Worm (Caenorhabditis elegans) whole organism, L3 larva: Measurements from ENCODE around the gene col-115.

Source experiments
- aly-2 ChIP-seq: fragments of 150-350 bp; optimal IDR thresholded peaks from 2 replicates; lab custom pipeline; 2014; ENCODE audit warnings: missing biosample characterization, missing genetic modification characterization
- ama-1 ChIP-seq: fragments of 150-350 bp; optimal IDR thresholded peaks from 2 replicates; lab custom pipeline; 2018
- ceh-28 ChIP-seq: fragments of 150-350 bp; optimal IDR thresholded peaks from 2 replicates; lab custom pipeline; 2014; ENCODE audit warnings: missing biosample characterization, missing genetic modification reagents, missing genetic modification characterization
- ceh-9 ChIP-seq: sonication (generic microtip); optimal IDR thresholded peaks from 2 replicates; lab custom pipeline; 2018; ENCODE audit warnings: missing biosample characterization, missing genetic modification characterization
- daf-12 ChIP-seq: fragments of 150-350 bp; optimal IDR thresholded peaks from 2 replicates; lab custom pipeline; 2014; ENCODE audit warnings: missing biosample characterization, missing genetic modification reagents, missing genetic modification characterization
- egl-27 ChIP-seq: sonication (generic microtip); optimal IDR thresholded peaks from 4 replicates; lab custom pipeline; 2017; ENCODE audit warnings: missing biosample characterization, missing genetic modification reagents, missing genetic modification characterization
- egl-5 ChIP-seq: fragments of 150-350 bp; optimal IDR thresholded peaks from 2 replicates; lab custom pipeline; 2017; ENCODE audit warnings: missing biosample characterization, missing genetic modification reagents, missing genetic modification characterization, inconsistent platforms
- elt-1 ChIP-seq: fragments of 150-350 bp; optimal IDR thresholded peaks from 2 replicates; lab custom pipeline; 2014; ENCODE audit warnings: missing biosample characterization, missing genetic modification characterization
- elt-2 ChIP-seq: sonication (generic microtip); optimal IDR thresholded peaks from 2 replicates; lab custom pipeline; 2016; ENCODE audit warnings: missing genetic modification reagents, mild to moderate bottlenecking, missing genetic modification characterization, missing compliant biosample characterization
- elt-3 ChIP-seq, 3 experiments: fragments of 150-350 bp in 1 of 3; sonication (generic microtip) in 2 of 3; optimal IDR thresholded peaks; 2 replicates in 2 of 3; 4 replicates in 1 of 3; lab custom pipeline; 2014 to 2017; ENCODE audit warnings: missing biosample characterization in 3 of 3, missing genetic modification characterization in 3 of 3
- fkh-10 ChIP-seq: sonication (generic microtip); optimal IDR thresholded peaks from 2 replicates; lab custom pipeline; 2017; ENCODE audit warnings: missing biosample characterization, missing genetic modification reagents, missing genetic modification characterization
- fkh-2 ChIP-seq: fragments of 150-350 bp; optimal IDR thresholded peaks from 2 replicates; lab custom pipeline; 2014; ENCODE audit warnings: missing biosample characterization, missing genetic modification reagents, missing genetic modification characterization
- fos-1 ChIP-seq: fragments of 150-350 bp; optimal IDR thresholded peaks from 2 replicates; lab custom pipeline; 2014; ENCODE audit warnings: missing biosample characterization, missing genetic modification characterization
- hmg-11 ChIP-seq: sonication (generic microtip); optimal IDR thresholded peaks from 2 replicates; lab custom pipeline; 2016; ENCODE audit warnings: missing genetic modification characterization, missing compliant biosample characterization
- jun-1 ChIP-seq: fragments of 150-350 bp; optimal IDR thresholded peaks from 2 replicates; lab custom pipeline; 2014; ENCODE audit warnings: missing biosample characterization, missing genetic modification reagents, missing genetic modification characterization
- lin-15B ChIP-seq: fragments of 150-350 bp; optimal IDR thresholded peaks from 2 replicates; lab custom pipeline; 2014; ENCODE audit warnings: missing biosample characterization, missing genetic modification characterization
- lsy-12 ChIP-seq: sonication (generic microtip); optimal IDR thresholded peaks from 2 replicates; lab custom pipeline; 2016; ENCODE audit warnings: mild to moderate bottlenecking, missing genetic modification characterization, missing compliant biosample characterization
- mdl-1 ChIP-seq: fragments of 150-350 bp; optimal IDR thresholded peaks from 2 replicates; lab custom pipeline; 2014; ENCODE audit warnings: missing biosample characterization, missing genetic modification characterization
- mml-1 ChIP-seq: fragments of 150-350 bp; sonication (generic microtip); optimal IDR thresholded peaks from 3 replicates; lab custom pipeline; 2014; ENCODE audit warnings: missing biosample characterization, missing genetic modification characterization
- nfya-1 ChIP-seq: sonication (generic microtip); optimal IDR thresholded peaks from 2 replicates; lab custom pipeline; 2017; ENCODE audit warnings: missing genetic modification characterization, mild to moderate bottlenecking, missing compliant biosample characterization, antibody characterized with exemption, moderate library complexity; ENCODE audit not compliant: insufficient read depth
- nhr-11 ChIP-seq: fragments of 150-350 bp; optimal IDR thresholded peaks from 2 replicates; lab custom pipeline; 2014; ENCODE audit warnings: missing biosample characterization, missing genetic modification characterization
- nhr-12 ChIP-seq: fragments of 150-350 bp; optimal IDR thresholded peaks from 2 replicates; lab custom pipeline; 2014; ENCODE audit warnings: missing biosample characterization, missing genetic modification characterization
- nhr-23 ChIP-seq: fragments of 150-350 bp; optimal IDR thresholded peaks from 2 replicates; lab custom pipeline; 2014; ENCODE audit warnings: missing biosample characterization, missing genetic modification reagents, missing genetic modification characterization
- nhr-25 ChIP-seq: sonication (generic microtip); optimal IDR thresholded peaks from 2 replicates; lab custom pipeline; 2017; ENCODE audit warnings: missing biosample characterization, missing genetic modification characterization
- nhr-28 ChIP-seq: fragments of 150-350 bp; optimal IDR thresholded peaks from 2 replicates; lab custom pipeline; 2014; ENCODE audit warnings: missing biosample characterization, missing genetic modification characterization
- nhr-43 ChIP-seq: sonication (generic microtip); optimal IDR thresholded peaks from 2 replicates; lab custom pipeline; 2016; ENCODE audit warnings: mild to moderate bottlenecking, missing genetic modification characterization, missing compliant biosample characterization; ENCODE audit not compliant: poor library complexity, severe bottlenecking
- nhr-67 ChIP-seq: fragments of 150-350 bp; optimal IDR thresholded peaks from 2 replicates; lab custom pipeline; 2014; ENCODE audit warnings: missing biosample characterization, missing genetic modification characterization
- nhr-76 ChIP-seq: fragments of 150-350 bp; sonication (generic microtip); optimal IDR thresholded peaks from 5 replicates; lab custom pipeline; 2014; ENCODE audit warnings: missing biosample characterization, missing genetic modification characterization
- pha-4 ChIP-seq: fragments of 150-350 bp; optimal IDR thresholded peaks from 2 replicates; lab custom pipeline; 2014; ENCODE audit warnings: missing biosample characterization, missing genetic modification reagents, missing genetic modification characterization
- sea-2 ChIP-seq: fragments of 150-350 bp; sonication (generic microtip); optimal IDR thresholded peaks from 4 replicates; lab custom pipeline; 2014; ENCODE audit warnings: missing biosample characterization, missing genetic modification reagents, missing genetic modification characterization
- skn-1 ChIP-seq: fragments of 150-350 bp; optimal IDR thresholded peaks from 2 replicates; lab custom pipeline; 2014; ENCODE audit warnings: missing biosample characterization, missing genetic modification characterization
- snpc-4 ChIP-seq: fragments of 150-350 bp; optimal IDR thresholded peaks from 2 replicates; lab custom pipeline; 2014; ENCODE audit warnings: missing biosample characterization, missing genetic modification characterization
- tbx-2 ChIP-seq: sonication (generic microtip); optimal IDR thresholded peaks from 2 replicates; lab custom pipeline; 2016; ENCODE audit warnings: mild to moderate bottlenecking, missing genetic modification characterization, missing compliant biosample characterization
- zag-1 ChIP-seq: fragments of 150-350 bp; optimal IDR thresholded peaks from 2 replicates; lab custom pipeline; 2014; ENCODE audit warnings: missing biosample characterization, missing genetic modification characterization
- ztf-11 ChIP-seq: fragments of 150-350 bp; optimal IDR thresholded peaks from 2 replicates; lab custom pipeline; 2014; ENCODE audit warnings: missing biosample characterization, missing genetic modification characterization
- ztf-4 ChIP-seq: fragments of 150-350 bp; optimal IDR thresholded peaks from 2 replicates; lab custom pipeline; 2014; ENCODE audit warnings: missing biosample characterization, missing genetic modification characterization

The col-115 gene

DNA sequence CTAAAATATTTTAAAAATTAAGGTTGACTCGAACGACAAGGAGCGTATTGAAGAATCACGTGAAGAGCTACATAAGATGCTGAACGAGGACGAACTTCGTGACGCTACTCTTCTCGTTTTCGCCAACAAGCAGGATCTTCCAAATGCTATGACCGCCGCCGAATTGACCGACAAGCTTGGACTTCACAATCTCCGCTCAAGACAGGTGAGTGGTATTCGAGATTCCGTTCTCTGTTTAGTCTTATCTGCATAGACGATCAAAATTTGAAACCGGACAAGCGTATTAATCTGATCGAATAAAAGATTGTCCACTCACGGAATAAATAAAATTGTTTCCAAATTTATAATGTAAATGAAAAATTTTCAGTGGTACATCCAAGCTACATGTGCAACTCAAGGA is 5.5 kb upstream of the col-115 start:
- no peak for TF ChIP-seq zag-1
- TF ChIP-seq nhr-25 (tag; lab: Kevin White, UChicago) = peak; percentile 29
- peak; percentile 60 for TF ChIP-seq ama-1 (lab: Kevin White, UChicago)
- TF ChIP-seq fos-1 (tag; lab: Kevin White, UChicago) = no peak
- TF ChIP-seq nhr-12 (tag; lab: Kevin White, UChicago) = no peak
- no peak for TF ChIP-seq mdl-1
- TF ChIP-seq nhr-76 (tag; lab: Kevin White, UChicago) = no peak
- TF ChIP-seq ceh-9 (tag; lab: Kevin White, UChicago) = no peak
- peak; percentile 83 for TF ChIP-seq elt-1
- TF ChIP-seq, all 47 proteins: peak for 3

DNA sequence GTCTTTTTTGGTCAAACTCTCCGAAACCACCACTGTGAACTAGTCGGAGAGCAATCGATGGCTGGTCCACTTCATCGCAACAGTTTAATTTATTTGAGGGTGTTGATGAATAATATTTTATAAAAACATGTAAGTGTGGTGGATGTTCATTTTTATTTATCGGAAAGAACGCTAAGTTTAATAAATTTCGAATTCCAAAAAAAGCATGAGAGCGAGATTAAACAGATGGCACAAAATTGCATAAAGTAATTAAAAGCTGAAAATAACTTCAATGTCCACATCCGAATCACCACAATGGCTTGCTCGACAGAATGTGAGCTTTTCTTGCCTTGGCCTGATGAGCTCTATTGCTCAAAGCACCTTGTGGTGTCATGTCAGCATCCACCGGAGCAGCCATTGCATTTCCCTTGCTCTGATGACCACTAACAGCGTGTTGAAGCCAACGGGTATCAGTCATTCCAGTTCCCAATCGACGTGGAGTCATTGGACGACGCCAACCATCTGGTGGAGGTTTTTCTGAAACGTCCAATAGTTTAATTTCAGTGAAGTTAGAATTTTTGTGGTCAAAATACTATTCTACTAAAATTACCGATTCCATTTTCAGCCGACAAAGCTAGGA is 4.6 kb upstream of the col-115 start:
- TF ChIP-seq nhr-11 (tag; lab: Kevin White, UChicago) (no peak), sea-2 (GFP tag; lab: Kevin White, UChicago) (no peak), tbx-2 (tag; lab: Kevin White, UChicago) (peak; percentile 19), zag-1 (no peak), hmg-11 (tag; lab: Kevin White, UChicago) (peak; percentile 22), nhr-28 (no peak), lsy-12 (tag; lab: Kevin White, UChicago) (peak; percentile 68), elt-3 (tag; optimal IDR thresholded peaks at IDR 0.05; lab: Kevin White, UChicago) (no peak), ama-1 (lab: Kevin White, UChicago) (peak; percentile 41), elt-2 (tag; lab: Kevin White, UChicago) (peak; percentile 3), lin-15B (no peak), fos-1 (tag; lab: Kevin White, UChicago) (no peak), nhr-23 (tag; lab: Kevin White, UChicago) (no peak), mml-1 (tag; lab: Kevin White, UChicago) (no peak), nhr-43 (tag; lab: Kevin White, UChicago) (peak; percentile 58), nfya-1 (tag; lab: Kevin White, UChicago) (no peak)

DNA sequence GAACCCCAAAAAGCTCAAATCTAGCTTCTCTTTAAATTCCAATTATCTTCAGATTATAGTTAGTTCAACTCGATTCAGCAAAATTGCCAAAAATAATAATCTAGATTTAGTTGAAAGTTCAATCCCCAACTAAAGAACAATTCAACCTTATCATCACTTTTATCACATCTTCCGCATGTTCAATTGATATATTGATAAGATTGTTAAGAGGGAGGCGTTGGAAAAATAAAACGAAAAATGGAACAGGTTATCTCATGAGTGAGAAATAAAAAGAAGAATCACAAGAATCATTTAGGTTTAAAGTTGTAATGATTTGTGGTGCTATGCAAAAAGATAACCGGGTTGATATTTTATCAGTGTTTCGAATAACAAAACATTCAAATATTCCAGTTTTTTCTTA is 2.7 kb upstream of the col-115 start:
- TF ChIP-seq nhr-25 (tag; lab: Kevin White, UChicago) = peak; percentile 23
- peak; percentile 64 for TF ChIP-seq nhr-23 (tag; lab: Kevin White, UChicago)
- no peak for TF ChIP-seq nhr-11 (tag; lab: Kevin White, UChicago)
- TF ChIP-seq elt-3 (tag; optimal IDR thresholded peaks at IDR 0.05; lab: Kevin White, UChicago) = peak; percentile 79 to 98 (median 92)
- no peak for TF ChIP-seq mml-1 (tag; lab: Kevin White, UChicago)
- TF ChIP-seq elt-2 (tag; lab: Kevin White, UChicago) = peak; percentile 40

DNA sequence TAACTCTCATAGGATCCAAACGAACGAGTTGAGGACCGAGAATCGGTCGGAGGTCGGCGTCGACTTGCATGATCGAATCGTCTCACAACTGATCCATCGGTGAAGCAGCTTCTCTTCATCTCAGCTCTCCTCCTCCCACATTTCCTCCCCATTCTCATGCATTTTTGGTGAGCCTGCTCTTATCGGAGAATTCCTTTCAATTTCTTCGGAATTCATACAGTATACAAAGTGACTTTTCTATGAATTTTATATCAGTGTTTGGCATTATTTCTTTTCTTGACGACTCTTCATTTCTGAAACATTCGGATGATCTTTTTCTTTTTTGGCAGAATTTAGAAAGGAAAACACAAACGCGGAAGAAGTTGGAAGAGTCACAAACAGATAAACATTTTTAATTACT is 1.4 kb upstream of the col-115 start, which contains the start of gene mec-17:
Gene mec-17 (minus strand): TSS at position 101 of the 400 bp plus-strand sequence.
- no peak for TF ChIP-seq jun-1 (tag; lab: Kevin White, UChicago)

DNA sequence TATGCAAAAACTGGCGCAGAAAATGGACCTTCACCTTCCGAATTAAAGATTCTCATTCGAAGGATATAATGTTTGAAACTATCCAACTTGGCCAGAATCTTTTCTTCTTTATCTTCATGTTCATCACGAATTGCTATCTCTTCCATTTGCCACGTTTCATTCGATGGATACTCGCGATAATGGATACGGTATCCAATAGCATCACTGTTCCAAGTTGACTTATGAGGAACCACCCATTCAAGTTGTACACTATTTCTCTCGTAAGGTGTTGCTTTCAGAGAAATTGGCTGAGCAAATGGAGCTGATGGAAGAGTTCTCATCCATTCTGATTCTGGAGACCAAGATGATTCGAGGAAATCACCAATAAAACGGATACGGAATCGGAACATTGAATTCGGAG is 6.2 kb downstream of the col-115 start:
- TF ChIP-seq daf-12 (tag; lab: Kevin White, UChicago) (no peak), sea-2 (GFP tag; lab: Kevin White, UChicago) (no peak), tbx-2 (tag; lab: Kevin White, UChicago) (no peak), zag-1 (no peak), lsy-12 (tag; lab: Kevin White, UChicago) (no peak), skn-1 (tag; lab: Kevin White, UChicago) (no peak), pha-4 (tag; lab: Kevin White, UChicago) (no peak), nhr-43 (tag; lab: Kevin White, UChicago) (no peak), aly-2 (tag; lab: Kevin White, UChicago) (no peak)
- TF ChIP-seq, all 47 proteins: peak for 0

DNA sequence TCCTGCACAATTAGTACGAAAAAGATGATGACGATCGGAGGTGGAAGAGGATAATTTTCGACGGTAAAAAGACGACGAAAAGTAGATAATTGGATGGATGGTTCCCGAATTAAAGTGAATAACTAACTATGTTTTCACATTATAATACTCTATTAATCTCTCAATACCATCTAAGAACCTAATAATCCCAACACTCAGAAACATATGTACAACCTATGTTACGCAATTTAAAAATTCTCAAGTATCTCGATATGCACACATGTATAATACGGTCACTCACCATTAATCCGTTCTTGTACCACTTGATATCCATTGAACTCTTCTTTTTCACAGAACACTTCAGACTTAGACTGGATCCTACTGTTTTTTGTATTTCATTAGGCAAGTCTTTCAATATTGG is 12.3 kb downstream of the col-115 start:
- TF ChIP-seq ceh-28 (tag; lab: Kevin White, UChicago) (no peak), elt-2 (tag; lab: Kevin White, UChicago) (no peak), ztf-11 (tag; lab: Kevin White, UChicago) (no peak), nhr-76 (tag; lab: Kevin White, UChicago) (no peak), nhr-67 (no peak), egl-5 (tag; lab: Kevin White, UChicago) (no peak), hmg-11 (tag; lab: Kevin White, UChicago) (no peak), fkh-10 (GFP tag; lab: Kevin White, UChicago) (no peak), snpc-4 (no peak), egl-27 (tag; lab: Kevin White, UChicago) (no peak), ztf-4 (tag; lab: Kevin White, UChicago) (no peak), fkh-2 (tag; lab: Kevin White, UChicago) (no peak)
